Worm (Caenorhabditis elegans) whole organism, L4 larva: ENCODE data around the gene F56C4.4.

Experiments used
- R02D3.7 ChIP-seq: fragments of 150-350 bp; sonication (generic microtip); optimal IDR thresholded peaks from 3 replicates; lab custom pipeline; 2014; ENCODE audit warnings: missing biosample characterization, missing genetic modification characterization
- Y75B8A.6 ChIP-seq: fragments of 200-800 bp; sonication (Bioruptor generic); IDR thresholded peaks from 2 replicates; pipeline ENCODE4 v1.3.6; 2022; ENCODE audit warnings: missing genetic modification reagents, missing genetic modification characterization, missing compliant biosample characterization
- ZK337.2 ChIP-seq: fragments of 200-800 bp; sonication (Bioruptor generic); IDR thresholded peaks from 2 replicates; pipeline ENCODE4 v1.3.6; 2022; ENCODE audit warnings: missing genetic modification reagents, missing genetic modification characterization, missing compliant biosample characterization
- ama-1 ChIP-seq: fragments of 150-350 bp; optimal IDR thresholded peaks from 2 replicates; lab custom pipeline; 2014; ENCODE audit warnings: inconsistent platforms, mixed read lengths
- ceh-32 ChIP-seq: sonication (generic microtip); optimal IDR thresholded peaks from 2 replicates; lab custom pipeline; 2016; ENCODE audit warnings: mild to moderate bottlenecking, missing genetic modification characterization, missing compliant biosample characterization; ENCODE audit not compliant: poor library complexity
- hlh-11 ChIP-seq: fragments of 200-800 bp; sonication (Bioruptor generic); optimal IDR thresholded peaks from 2 replicates; lab custom pipeline; 2018; ENCODE audit warnings: mild to moderate bottlenecking, missing genetic modification characterization, missing compliant biosample characterization
- lim-7 ChIP-seq: fragments of 200-800 bp; sonication (Bioruptor generic); IDR thresholded peaks from 2 replicates; pipeline ENCODE4 v1.3.6; 2022; ENCODE audit warnings: missing genetic modification characterization, missing compliant biosample characterization
- nhr-10 ChIP-seq: fragments of 150-350 bp; optimal IDR thresholded peaks from 2 replicates; lab custom pipeline; 2014; ENCODE audit warnings: missing biosample characterization, missing genetic modification characterization
- nhr-6 ChIP-seq: fragments of 150-350 bp; optimal IDR thresholded peaks from 2 replicates; lab custom pipeline; 2014; ENCODE audit warnings: missing biosample characterization, missing genetic modification characterization
- pqm-1 ChIP-seq: sonication (generic microtip); optimal IDR thresholded peaks from 2 replicates; lab custom pipeline; 2017; ENCODE audit warnings: missing biosample characterization, missing genetic modification characterization
- snpc-4 ChIP-seq: fragments of 150-350 bp; optimal IDR thresholded peaks from 2 replicates; lab custom pipeline; 2014; ENCODE audit warnings: missing biosample characterization, missing genetic modification characterization
- unc-39 ChIP-seq: sonication (generic microtip); optimal IDR thresholded peaks from 2 replicates; lab custom pipeline; 2017; ENCODE audit warnings: missing biosample characterization, missing genetic modification characterization
- zip-2 ChIP-seq: fragments of 150-350 bp; optimal IDR thresholded peaks from 2 replicates; lab custom pipeline; 2014; ENCODE audit warnings: missing biosample characterization, missing genetic modification characterization

DNA sequence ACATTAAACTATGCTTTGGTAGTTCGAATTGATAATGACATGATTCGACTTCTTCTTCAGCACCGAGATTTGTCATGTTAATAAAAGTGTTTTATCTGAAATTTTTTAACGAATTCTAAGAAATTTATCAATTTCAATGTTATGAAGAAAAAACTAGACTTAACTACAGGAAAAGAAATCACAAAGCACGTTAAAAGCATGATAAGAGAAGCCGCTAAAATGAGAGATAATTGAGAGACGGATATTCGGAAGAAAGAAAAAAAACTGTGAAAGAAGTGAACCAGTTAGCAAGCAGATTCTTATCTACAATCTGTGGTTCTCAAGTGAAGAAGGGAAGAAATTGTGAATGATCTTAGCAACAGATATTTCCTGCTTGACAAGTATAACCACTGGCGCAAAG, 42.0 kb downstream of the F56C4.4 start, which contains the start of gene C43F9.4:
- TF ChIP-seq ZK337.2, result no peak
- no peak for TF ChIP-seq snpc-4
- no peak for TF ChIP-seq lim-7 (GFP tag; lab: Robert Waterston, UW)
- no peak for TF ChIP-seq ceh-32
- TF ChIP-seq hlh-11 (tag; lab: Kevin White, UChicago), result no peak
- TF ChIP-seq Y75B8A.6 (GFP tag; lab: Robert Waterston, UW), result no peak
- TF ChIP-seq unc-39 (tag; lab: Kevin White, UChicago), result no peak
- no peak for TF ChIP-seq pqm-1 (tag; lab: Kevin White, UChicago)
- no peak for TF ChIP-seq ama-1
- TF ChIP-seq zip-2, result no peak
- no peak for TF ChIP-seq nhr-6 (tag; lab: Kevin White, UChicago)
- TF ChIP-seq R02D3.7 (tag; lab: Kevin White, UChicago), result no peak
- no peak for TF ChIP-seq nhr-10 (tag; lab: Kevin White, UChicago)
